Worm (Caenorhabditis elegans) whole organism, early embryonic: ENCODE data around the gene C28A5.2.
A peak's percentile ranks its signal among the peaks of the same experiment; 100 is the strongest.

Source experiments
- B0310.2 ChIP-seq: sonication (generic microtip); optimal IDR thresholded peaks from 2 replicates; lab custom pipeline; 2016; ENCODE audit warnings: mild to moderate bottlenecking, missing genetic modification characterization, missing compliant biosample characterization
- F13C5.2 ChIP-seq: sonication (generic microtip); optimal IDR thresholded peaks from 2 replicates; lab custom pipeline; 2017; ENCODE audit warnings: mild to moderate bottlenecking, missing genetic modification characterization, inconsistent platforms, missing compliant biosample characterization
- aly-1 ChIP-seq: sonication (generic microtip); optimal IDR thresholded peaks from 2 replicates; lab custom pipeline; 2016; ENCODE audit warnings: missing genetic modification characterization, missing compliant biosample characterization
- ama-1 ChIP-seq: fragments of 150-350 bp; optimal IDR thresholded peaks from 2 replicates; lab custom pipeline; 2014
- ceh-13 ChIP-seq: fragments of 200-800 bp; sonication (Bioruptor generic); optimal IDR thresholded peaks from 2 replicates; lab custom pipeline; 2018; ENCODE audit warnings: mild to moderate bottlenecking, missing genetic modification characterization, missing compliant biosample characterization
- ceh-36 ChIP-seq: sonication (generic microtip); optimal IDR thresholded peaks from 2 replicates; lab custom pipeline; 2016; ENCODE audit warnings: missing genetic modification characterization, inconsistent platforms, missing compliant biosample characterization
- ets-7 ChIP-seq: sonication (generic microtip); optimal IDR thresholded peaks from 2 replicates; lab custom pipeline; 2016; ENCODE audit warnings: missing genotype, missing genetic modification characterization, missing compliant biosample characterization
- flt-1 ChIP-seq: fragments of 200-800 bp; sonication (Bioruptor generic); IDR thresholded peaks from 2 replicates; pipeline ENCODE4 v1.3.6; 2022; ENCODE audit warnings: missing genetic modification characterization, missing compliant biosample characterization
- hmbx-1 ChIP-seq: sonication (generic microtip); optimal IDR thresholded peaks from 2 replicates; lab custom pipeline; 2016; ENCODE audit warnings: mild to moderate bottlenecking, missing genetic modification characterization, missing compliant biosample characterization
- hmg-4 ChIP-seq: fragments of 200-800 bp; sonication (Bioruptor generic); optimal IDR thresholded peaks from 2 replicates; lab custom pipeline; 2018; ENCODE audit warnings: mild to moderate bottlenecking, missing genetic modification characterization, missing compliant biosample characterization
- hnd-1 ChIP-seq: sonication (generic microtip); optimal IDR thresholded peaks from 2 replicates; lab custom pipeline; 2016; ENCODE audit warnings: missing genetic modification characterization, missing compliant biosample characterization
- pes-1 ChIP-seq: fragments of 200-800 bp; sonication (Bioruptor generic); IDR thresholded peaks from 2 replicates; pipeline ENCODE4 v1.3.6; 2022; ENCODE audit warnings: missing genetic modification reagents, missing genetic modification characterization, missing compliant biosample characterization
- scrt-1 ChIP-seq: fragments of 200-800 bp; sonication (Bioruptor generic); IDR thresholded peaks from 2 replicates; pipeline ENCODE4 v1.3.6; 2022; ENCODE audit warnings: missing genetic modification characterization, missing compliant biosample characterization
- sea-1 ChIP-seq: fragments of 200-800 bp; sonication (Bioruptor generic); conservative IDR thresholded peaks from 2 replicates; pipeline ENCODE4 v1.3.6; 2022; ENCODE audit warnings: missing genetic modification characterization, missing compliant biosample characterization
- tbx-11 ChIP-seq: fragments of 200-800 bp; sonication (Bioruptor generic); IDR thresholded peaks from 2 replicates; pipeline ENCODE4 v1.3.6; 2022; ENCODE audit warnings: missing genetic modification characterization, missing compliant biosample characterization
- tbx-37 ChIP-seq: fragments of 200-800 bp; sonication (Bioruptor generic); conservative IDR thresholded peaks from 2 replicates; pipeline ENCODE4 v1.3.6; 2022; ENCODE audit warnings: missing genetic modification reagents, missing genetic modification characterization, missing compliant biosample characterization
- tra-4 ChIP-seq: sonication (generic microtip); optimal IDR thresholded peaks from 2 replicates; lab custom pipeline; 2017; ENCODE audit warnings: missing genetic modification characterization, missing compliant biosample characterization

The C28A5.2 gene

ce11 chrIII:4476313-4476712 lies 37.0 kb upstream of the C28A5.2 start:
- TF ChIP-seq ceh-13 (no peak), pes-1 (no peak), hmg-4 (GFP tag; lab: Kevin White, UChicago) (no peak), tbx-37 (GFP tag; lab: Robert Waterston, UW) (no peak)

- TF ChIP-seq ceh-36 (tag; lab: Kevin White, UChicago) (peak; percentile 52), hnd-1 (peak; percentile 27), ets-7 (no peak), ceh-13 (no peak), ama-1 (no peak), pes-1 (peak; percentile 68), scrt-1 (GFP tag; lab: Robert Waterston, UW) (no peak), hmbx-1 (no peak), flt-1 (GFP tag; lab: Robert Waterston, UW) (peak; percentile 67), tbx-37 (GFP tag; lab: Robert Waterston, UW) (no peak), tbx-11 (GFP tag; lab: Robert Waterston, UW) (peak; percentile 50; the same call in 1 of the 2 replicates), hmg-4 (GFP tag; lab: Kevin White, UChicago) (peak; percentile 44), aly-1 (no peak), F13C5.2 (tag; lab: Kevin White, UChicago) (peak; percentile 92), sea-1 (GFP tag; lab: Robert Waterston, UW) (peak; percentile 52; the same call in 1 of the 2 replicates), B0310.2 (tag; lab: Kevin White, UChicago) (peak; percentile 5)
Observed at ce11 chrIII:4475428-4475968, 36.2 kb upstream of the C28A5.2 start, which contains the start of gene rps-1. Gene rps-1, plus strand, starts transcription at chrIII:4475918.

ce11 chrIII:4474908-4475307 lies 35.6 kb upstream of the C28A5.2 start, which contains the start of gene ifet-1:
Gene ifet-1, minus strand, starts transcription at chrIII:4475150.
- no peak for TF ChIP-seq tra-4 (tag; lab: Kevin White, UChicago)
- TF ChIP-seq ets-7: no peak
- TF ChIP-seq hmg-4 (GFP tag; lab: Kevin White, UChicago): no peak
- no peak for TF ChIP-seq hmbx-1
- TF ChIP-seq hnd-1: no peak
- no peak for TF ChIP-seq B0310.2 (tag; lab: Kevin White, UChicago)

- TF ChIP-seq hnd-1: peak; percentile 89
- TF ChIP-seq hmbx-1: peak; percentile 80
- TF ChIP-seq B0310.2 (tag; lab: Kevin White, UChicago): peak; percentile 85
- peak; percentile 95 for TF ChIP-seq scrt-1 (GFP tag; lab: Robert Waterston, UW)
- peak; percentile 92 for TF ChIP-seq F13C5.2 (tag; lab: Kevin White, UChicago)
- TF ChIP-seq aly-1: peak; percentile 97
- TF ChIP-seq tbx-11 (GFP tag; lab: Robert Waterston, UW): peak; percentile 95
- peak; percentile 95 for TF ChIP-seq tbx-37 (GFP tag; lab: Robert Waterston, UW)
- TF ChIP-seq ama-1: peak; percentile 84
- peak; percentile 96 for TF ChIP-seq hmg-4 (GFP tag; lab: Kevin White, UChicago)
- peak; percentile 98 for TF ChIP-seq sea-1 (GFP tag; lab: Robert Waterston, UW)
- peak; percentile 88 for TF ChIP-seq ceh-13
- TF ChIP-seq ceh-36 (tag; lab: Kevin White, UChicago): peak; percentile 96
- TF ChIP-seq flt-1 (GFP tag; lab: Robert Waterston, UW): peak; percentile 96
- peak; percentile 89 for TF ChIP-seq ets-7
- TF ChIP-seq pes-1: peak; percentile 96
- TF ChIP-seq tra-4 (tag; lab: Kevin White, UChicago): peak; percentile 81
Observed at ce11 chrIII:4470793-4471192, 31.4 kb upstream of the C28A5.2 start.

ce11 chrIII:4468812-4469211 lies 29.5 kb upstream of the C28A5.2 start, which contains the start of gene mstr-2:
Gene mstr-2, plus strand, starts transcription at chrIII:4469112.
- no peak for TF ChIP-seq ama-1
- no peak for TF ChIP-seq pes-1
- no peak for TF ChIP-seq scrt-1 (GFP tag; lab: Robert Waterston, UW)
- TF ChIP-seq hnd-1: no peak
- no peak for TF ChIP-seq F13C5.2 (tag; lab: Kevin White, UChicago)
- no peak for TF ChIP-seq B0310.2 (tag; lab: Kevin White, UChicago)
- TF ChIP-seq aly-1: no peak
- TF ChIP-seq tra-4 (tag; lab: Kevin White, UChicago): no peak
- TF ChIP-seq ceh-36 (tag; lab: Kevin White, UChicago): no peak
- TF ChIP-seq ceh-13: no peak

ce11 chrIII:4468390-4468789 lies 29.0 kb upstream of the C28A5.2 start:
- TF ChIP-seq ceh-36 (tag; lab: Kevin White, UChicago): no peak
- no peak for TF ChIP-seq sea-1 (GFP tag; lab: Robert Waterston, UW)
- no peak for TF ChIP-seq F13C5.2 (tag; lab: Kevin White, UChicago)
- TF ChIP-seq hmbx-1: no peak
- no peak for TF ChIP-seq tbx-37 (GFP tag; lab: Robert Waterston, UW)
- no peak for TF ChIP-seq pes-1
- TF ChIP-seq ceh-13: no peak
- TF ChIP-seq tra-4 (tag; lab: Kevin White, UChicago): no peak
- TF ChIP-seq flt-1 (GFP tag; lab: Robert Waterston, UW): no peak
- TF ChIP-seq ama-1: no peak

ce11 chrIII:4467277-4467676 lies 27.9 kb upstream of the C28A5.2 start, which contains the start of gene ndg-4:
Gene ndg-4, minus strand, starts transcription at chrIII:4467377.
- TF ChIP-seq hmg-4 (GFP tag; lab: Kevin White, UChicago) (no peak), scrt-1 (GFP tag; lab: Robert Waterston, UW) (no peak), F13C5.2 (tag; lab: Kevin White, UChicago) (no peak), flt-1 (GFP tag; lab: Robert Waterston, UW) (no peak), ceh-36 (tag; lab: Kevin White, UChicago) (no peak), pes-1 (no peak), tbx-37 (GFP tag; lab: Robert Waterston, UW) (no peak), ama-1 (no peak), sea-1 (GFP tag; lab: Robert Waterston, UW) (no peak), aly-1 (no peak), ceh-13 (no peak), B0310.2 (tag; lab: Kevin White, UChicago) (no peak), tbx-11 (GFP tag; lab: Robert Waterston, UW) (no peak), tra-4 (tag; lab: Kevin White, UChicago) (no peak), ets-7 (no peak)
